Fruit fly (Drosophila melanogaster) whole organism, wandering third instar larva: ENCODE results near the gene Rassf.
A peak's percentile ranks its signal among the peaks of the same experiment; 100 is the strongest.

ENCODE experiments used
- Abd-B ChIP-seq: fragments of >200 bp; optimal IDR thresholded peaks from 2 replicates; lab custom pipeline; 2017; ENCODE audit warnings: missing biosample characterization, missing genetic modification characterization
- CrebA ChIP-seq: fragments of 200-800 bp; sonication (Bioruptor generic); optimal IDR thresholded peaks from 2 replicates; lab custom pipeline; 2016; ENCODE audit warnings: missing biosample characterization, mild to moderate bottlenecking, missing genetic modification characterization, borderline replicate concordance
- OdsH ChIP-seq: fragments of 200-800 bp; sonication (Bioruptor generic); optimal IDR thresholded peaks from 2 replicates; lab custom pipeline; 2016; ENCODE audit warnings: missing biosample characterization, mild to moderate bottlenecking, missing genetic modification characterization
- brk ChIP-seq: fragments of 200-800 bp; sonication (Bioruptor generic); optimal IDR thresholded peaks from 2 replicates; lab custom pipeline; 2016; ENCODE audit warnings: missing biosample characterization, mild to moderate bottlenecking, missing genetic modification characterization
- foxo ChIP-seq, 2 experiments: fragments of 200-800 bp; sonication (Bioruptor generic); optimal IDR thresholded peaks; 2 replicates in 1 of 2; 3 replicates in 1 of 2; lab custom pipeline; 2016 to 2017; ENCODE audit warnings: missing biosample characterization in 2 of 2, missing genetic modification characterization in 2 of 2
- h ChIP-seq: fragments of 200-800 bp; sonication (Bioruptor generic); optimal IDR thresholded peaks from 3 replicates; lab custom pipeline; 2016; ENCODE audit warnings: missing biosample characterization, mild to moderate bottlenecking, missing genetic modification characterization
- lola ChIP-seq: fragments of >200 bp; optimal IDR thresholded peaks from 2 replicates; lab custom pipeline; 2017; ENCODE audit warnings: missing biosample characterization, missing genetic modification characterization
- usp ChIP-seq: fragments of >200 bp; optimal IDR thresholded peaks from 2 replicates; lab custom pipeline; 2017; ENCODE audit warnings: missing biosample characterization, missing genetic modification characterization

DNA sequence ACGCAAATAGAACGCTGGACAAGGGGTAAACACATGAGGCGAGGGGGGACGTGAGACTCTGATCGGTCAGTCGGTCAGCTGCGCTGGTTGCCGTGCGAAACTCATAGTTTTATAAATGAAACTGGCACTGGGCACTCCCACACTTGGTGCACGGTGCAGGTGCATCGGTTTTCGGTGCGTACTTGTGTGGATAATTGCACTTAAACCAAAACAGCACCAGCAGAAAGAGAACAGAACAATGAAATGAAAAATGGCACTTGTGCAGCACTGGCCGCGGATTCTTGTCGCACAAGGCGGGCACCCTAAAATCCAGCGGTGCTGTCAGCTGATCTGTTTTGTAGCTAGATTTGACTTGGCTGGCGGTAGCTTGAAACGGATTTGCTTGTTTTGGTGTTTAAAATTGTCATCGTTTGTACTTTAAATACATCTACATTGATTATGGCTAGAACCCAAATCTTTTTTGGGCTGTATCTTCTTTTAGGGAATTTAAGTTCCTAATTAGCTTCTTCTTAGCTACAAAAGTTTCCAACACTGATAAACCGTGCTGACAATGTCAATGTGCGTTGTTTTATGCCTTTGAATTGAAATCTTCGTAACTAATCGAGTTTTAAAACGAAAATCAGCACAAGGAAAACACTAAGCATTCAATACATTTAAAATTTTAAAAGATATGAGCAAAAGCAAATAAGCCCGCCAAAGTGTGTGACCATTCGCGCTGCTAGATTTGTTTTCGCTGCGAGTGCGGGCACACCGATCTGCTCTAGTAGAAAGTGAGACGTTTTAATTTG lies at the start of gene Rassf, which contains the start of gene CenB1A:
- TF ChIP-seq CrebA (GFP tag; lab: Kevin White, UChicago): no peak
- TF ChIP-seq usp (GFP tag; lab: Kevin White, UChicago): no peak
- peak; percentile 22 for TF ChIP-seq OdsH (GFP tag; lab: Kevin White, UChicago)
- TF ChIP-seq Abd-B (GFP tag; lab: Kevin White, UChicago): no peak
- TF ChIP-seq brk (GFP tag; lab: Kevin White, UChicago): no peak
- TF ChIP-seq lola (GFP tag; lab: Kevin White, UChicago): no peak
- peak; percentile 36 for TF ChIP-seq h (GFP tag; lab: Kevin White, UChicago)
- TF ChIP-seq foxo (GFP tag; optimal IDR thresholded peaks at IDR 0.05; lab: Kevin White, UChicago): peak in 1 of 2 experiments; percentile 65
